Worm (Caenorhabditis elegans): ENCODE data around the gene memb-1.

The memb-1 gene

ce11 chrX:9441512-9441911 is at the start of gene memb-1:
Gene memb-1, minus strand, starts transcription at chrX:9441571.
- TF ChIP-seq sea-1 (GFP tag; conservative IDR thresholded peaks at IDR 0.05) (no peak), B0310.2 (tag; optimal IDR thresholded peaks at IDR 0.05) (no peak), ama-1 (optimal IDR thresholded peaks at IDR 0.05) (no peak), F13C5.2 (tag; optimal IDR thresholded peaks at IDR 0.05) (no peak), tbx-37 (GFP tag; conservative IDR thresholded peaks at IDR 0.05) (no peak), ets-7 (tag; optimal IDR thresholded peaks at IDR 0.05) (no peak), hnd-1 (tag; optimal IDR thresholded peaks at IDR 0.05) (no peak)

ce11 chrX:9489578-9489977 is 48.2 kb upstream of the memb-1 start:
- TF ChIP-seq scrt-1 (GFP tag; IDR thresholded peaks at IDR 0.05) (no peak), tbx-11 (GFP tag; IDR thresholded peaks at IDR 0.05) (no peak), ceh-36 (tag; optimal IDR thresholded peaks at IDR 0.05) (no peak), ceh-13 (GFP tag; optimal IDR thresholded peaks at IDR 0.05) (no peak), F13C5.2 (tag; optimal IDR thresholded peaks at IDR 0.05) (no peak)

ce11 chrX:9486160-9486559 is 44.8 kb upstream of the memb-1 start:
- TF ChIP-seq ets-7 (tag; optimal IDR thresholded peaks at IDR 0.05) (no peak), flt-1 (GFP tag; IDR thresholded peaks at IDR 0.05) (no peak), ceh-13 (GFP tag; optimal IDR thresholded peaks at IDR 0.05) (no peak), ama-1 (optimal IDR thresholded peaks at IDR 0.05) (no peak), sea-1 (GFP tag; conservative IDR thresholded peaks at IDR 0.05) (no peak), aly-1 (tag; optimal IDR thresholded peaks at IDR 0.05) (no peak), hnd-1 (tag; optimal IDR thresholded peaks at IDR 0.05) (no peak), hmbx-1 (tag; optimal IDR thresholded peaks at IDR 0.05) (no peak), hmg-4 (GFP tag; optimal IDR thresholded peaks at IDR 0.05) (no peak), tbx-11 (GFP tag; IDR thresholded peaks at IDR 0.05) (no peak), tra-4 (tag; optimal IDR thresholded peaks at IDR 0.05) (no peak), B0310.2 (tag; optimal IDR thresholded peaks at IDR 0.05) (no peak), scrt-1 (GFP tag; IDR thresholded peaks at IDR 0.05) (no peak), pes-1 (GFP tag; IDR thresholded peaks at IDR 0.05) (no peak)

DNA sequence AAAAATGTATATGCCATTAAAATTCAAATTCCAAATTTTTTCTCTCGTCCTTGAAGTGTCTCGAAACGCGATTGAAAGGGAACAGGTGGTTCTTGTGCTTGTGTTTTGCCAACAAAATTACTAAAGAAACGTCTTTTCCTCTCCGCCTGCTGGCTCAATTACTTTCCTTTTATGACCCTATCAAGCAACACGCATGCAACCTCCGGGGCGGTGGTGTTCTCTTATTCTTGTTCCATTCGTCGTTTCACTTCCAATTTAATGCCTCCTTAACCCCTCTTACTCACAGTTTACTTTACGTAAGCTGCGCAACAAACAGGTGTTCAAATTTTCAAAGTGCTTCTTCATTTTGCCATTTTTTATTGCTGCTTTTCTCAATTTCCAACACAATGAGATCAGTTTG is 42.4 kb upstream of the memb-1 start:
- TF ChIP-seq pes-1 (GFP tag; IDR thresholded peaks at IDR 0.05) (no peak), hmbx-1 (tag; optimal IDR thresholded peaks at IDR 0.05) (no peak), B0310.2 (tag; optimal IDR thresholded peaks at IDR 0.05) (no peak), F13C5.2 (tag; optimal IDR thresholded peaks at IDR 0.05) (no peak), aly-1 (tag; optimal IDR thresholded peaks at IDR 0.05) (no peak), tra-4 (tag; optimal IDR thresholded peaks at IDR 0.05) (no peak), tbx-37 (GFP tag; conservative IDR thresholded peaks at IDR 0.05) (no peak), hnd-1 (tag; optimal IDR thresholded peaks at IDR 0.05) (no peak), tbx-11 (GFP tag; IDR thresholded peaks at IDR 0.05) (no peak), ceh-36 (tag; optimal IDR thresholded peaks at IDR 0.05) (no peak), sea-1 (GFP tag; conservative IDR thresholded peaks at IDR 0.05) (no peak), hmg-4 (GFP tag; optimal IDR thresholded peaks at IDR 0.05) (no peak)

DNA sequence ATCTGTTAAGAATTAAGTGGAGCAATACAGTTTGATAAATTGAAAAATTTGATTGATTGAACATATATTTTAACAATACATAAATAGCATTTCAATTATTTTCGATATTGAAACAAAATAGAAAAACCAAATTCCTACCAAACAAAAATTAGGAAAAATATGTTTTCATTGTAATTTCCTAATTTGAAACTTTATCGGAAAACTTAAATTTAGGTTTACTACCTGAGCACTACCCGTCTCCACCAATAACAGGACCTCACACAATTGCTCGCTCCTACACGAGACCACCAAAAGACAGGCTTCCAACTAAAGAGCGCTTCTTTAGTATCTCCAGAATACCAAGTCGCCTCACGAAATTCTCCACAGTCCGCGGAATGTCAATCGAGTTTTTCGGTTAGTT is 35.4 kb upstream of the memb-1 start:
- TF ChIP-seq F13C5.2 (tag; optimal IDR thresholded peaks at IDR 0.05) (no peak), tbx-11 (GFP tag; IDR thresholded peaks at IDR 0.05) (no peak), ceh-36 (tag; optimal IDR thresholded peaks at IDR 0.05) (no peak)

ce11 chrX:9472170-9472569 is 30.8 kb upstream of the memb-1 start, which contains the start of gene gap-2:
Gene gap-2, plus strand, starts transcription at chrX:9472470.
- TF ChIP-seq ceh-36 (tag; optimal IDR thresholded peaks at IDR 0.05) (no peak), aly-1 (tag; optimal IDR thresholded peaks at IDR 0.05) (no peak), hmg-4 (GFP tag; optimal IDR thresholded peaks at IDR 0.05) (no peak), B0310.2 (tag; optimal IDR thresholded peaks at IDR 0.05) (no peak), tbx-37 (GFP tag; conservative IDR thresholded peaks at IDR 0.05) (no peak), flt-1 (GFP tag; IDR thresholded peaks at IDR 0.05) (no peak), F13C5.2 (tag; optimal IDR thresholded peaks at IDR 0.05) (no peak), tbx-11 (GFP tag; IDR thresholded peaks at IDR 0.05) (no peak), sea-1 (GFP tag; conservative IDR thresholded peaks at IDR 0.05) (no peak), ets-7 (tag; optimal IDR thresholded peaks at IDR 0.05) (no peak), pes-1 (GFP tag; IDR thresholded peaks at IDR 0.05) (no peak), hmbx-1 (tag; optimal IDR thresholded peaks at IDR 0.05) (no peak), ama-1 (optimal IDR thresholded peaks at IDR 0.05) (no peak), ceh-13 (GFP tag; optimal IDR thresholded peaks at IDR 0.05) (no peak), tra-4 (tag; optimal IDR thresholded peaks at IDR 0.05) (no peak)

- peak; percentile 94 for TF ChIP-seq F13C5.2 (tag; optimal IDR thresholded peaks at IDR 0.05)
- peak; percentile 90 for TF ChIP-seq aly-1 (tag; optimal IDR thresholded peaks at IDR 0.05)
- peak; percentile 84 for TF ChIP-seq tbx-37 (GFP tag; conservative IDR thresholded peaks at IDR 0.05)
- TF ChIP-seq hmbx-1 (tag; optimal IDR thresholded peaks at IDR 0.05) = peak; percentile 79
- peak; percentile 91 for TF ChIP-seq sea-1 (GFP tag; conservative IDR thresholded peaks at IDR 0.05)
- TF ChIP-seq tbx-11 (GFP tag; IDR thresholded peaks at IDR 0.05) = peak; percentile 90
- TF ChIP-seq ets-7 (tag; optimal IDR thresholded peaks at IDR 0.05) = peak; percentile 72
- peak; percentile 90 for TF ChIP-seq hmg-4 (GFP tag; optimal IDR thresholded peaks at IDR 0.05)
- TF ChIP-seq hnd-1 (tag; optimal IDR thresholded peaks at IDR 0.05) = peak; percentile 84
- TF ChIP-seq ama-1 (optimal IDR thresholded peaks at IDR 0.05) = no peak
- peak; percentile 96 for TF ChIP-seq pes-1 (GFP tag; IDR thresholded peaks at IDR 0.05)
- peak; percentile 92 for TF ChIP-seq scrt-1 (GFP tag; IDR thresholded peaks at IDR 0.05)
- peak; percentile 93 for TF ChIP-seq flt-1 (GFP tag; IDR thresholded peaks at IDR 0.05)
- peak; percentile 45 for TF ChIP-seq tra-4 (tag; optimal IDR thresholded peaks at IDR 0.05)
- peak; percentile 89 for TF ChIP-seq B0310.2 (tag; optimal IDR thresholded peaks at IDR 0.05)
- peak; percentile 88 for TF ChIP-seq ceh-36 (tag; optimal IDR thresholded peaks at IDR 0.05)
- TF ChIP-seq ceh-13 (GFP tag; optimal IDR thresholded peaks at IDR 0.05) = peak; percentile 78
Observed at ce11 chrX:9467573-9467972, 26.2 kb upstream of the memb-1 start.

- TF ChIP-seq F13C5.2 (tag; optimal IDR thresholded peaks at IDR 0.05) (peak; percentile 93), tbx-11 (GFP tag; IDR thresholded peaks at IDR 0.05) (no peak), flt-1 (GFP tag; IDR thresholded peaks at IDR 0.05) (peak; percentile 19; the same call in 1 of the 2 replicates), hmg-4 (GFP tag; optimal IDR thresholded peaks at IDR 0.05) (peak; percentile 24)
Observed at ce11 chrX:9465722-9466132, 24.4 kb upstream of the memb-1 start.

Data from whole organism, early embryonic.